Worm (Caenorhabditis elegans) whole organism, midembryonic: ENCODE results near the gene clec-147.

Experiments used
- T22C8.4 ChIP-seq: fragments of 200-800 bp; sonication (Bioruptor generic); IDR thresholded peaks from 2 replicates; pipeline ENCODE4 v1.3.6; 2022; ENCODE audit warnings: missing genetic modification characterization, missing compliant biosample characterization
- cog-1 ChIP-seq: sonication (generic microtip); optimal IDR thresholded peaks from 2 replicates; lab custom pipeline; 2016; ENCODE audit warnings: missing genetic modification characterization, missing compliant biosample characterization
- flt-1 ChIP-seq: fragments of 200-800 bp; sonication (Bioruptor generic); IDR thresholded peaks from 2 replicates; pipeline ENCODE4 v1.3.6; 2022; ENCODE audit warnings: missing genetic modification characterization, missing compliant biosample characterization
- klf-2 ChIP-seq: fragments of 200-800 bp; sonication (Bioruptor generic); conservative IDR thresholded peaks from 2 replicates; pipeline ENCODE4 v1.3.6; 2022; ENCODE audit warnings: missing genetic modification reagents, missing genetic modification characterization, missing compliant biosample characterization
- med-1 ChIP-seq: sonication (generic microtip); optimal IDR thresholded peaks from 2 replicates; lab custom pipeline; 2017; ENCODE audit warnings: missing genetic modification characterization, mild to moderate bottlenecking, missing compliant biosample characterization, antibody characterized with exemption, missing genetic modification reagents; ENCODE audit not compliant: insufficient read depth
- ztf-23 ChIP-seq: fragments of 200-800 bp; sonication (Bioruptor generic); IDR thresholded peaks from 2 replicates; pipeline ENCODE4 v1.3.6; 2022; ENCODE audit warnings: missing genetic modification reagents, missing genetic modification characterization, missing compliant biosample characterization
- ztf-29 ChIP-seq: fragments of 200-800 bp; sonication (Bioruptor generic); IDR thresholded peaks from 2 replicates; pipeline ENCODE4 v1.3.6; 2022; ENCODE audit warnings: missing genetic modification reagents, missing genetic modification characterization, missing compliant biosample characterization

- no peak for TF ChIP-seq ztf-23
- TF ChIP-seq ztf-29 (GFP tag; lab: Robert Waterston, UW), result no peak
- TF ChIP-seq klf-2 (GFP tag; lab: Robert Waterston, UW), result no peak
- TF ChIP-seq cog-1 (tag; lab: Kevin White, UChicago), result no peak
- TF ChIP-seq med-1, result no peak
- no peak for TF ChIP-seq flt-1
- TF ChIP-seq T22C8.4 (GFP tag; lab: Robert Waterston, UW), result no peak
Observed at ce11 chrII:14523645-14524223, 13.9 kb downstream of the clec-147 start, which contains the start of gene pot-2.
